Worm (Caenorhabditis elegans) whole organism, midembryonic: Measurements from ENCODE around the gene erfa-1.

ENCODE experiments used
- T22C8.4 ChIP-seq: fragments of 200-800 bp; sonication (Bioruptor generic); IDR thresholded peaks from 2 replicates; pipeline ENCODE4 v1.3.6; 2022; ENCODE audit warnings: missing genetic modification characterization, missing compliant biosample characterization
- cog-1 ChIP-seq: sonication (generic microtip); optimal IDR thresholded peaks from 2 replicates; lab custom pipeline; 2016; ENCODE audit warnings: missing genetic modification characterization, missing compliant biosample characterization
- flt-1 ChIP-seq: fragments of 200-800 bp; sonication (Bioruptor generic); IDR thresholded peaks from 2 replicates; pipeline ENCODE4 v1.3.6; 2022; ENCODE audit warnings: missing genetic modification characterization, missing compliant biosample characterization
- klf-2 ChIP-seq: fragments of 200-800 bp; sonication (Bioruptor generic); conservative IDR thresholded peaks from 2 replicates; pipeline ENCODE4 v1.3.6; 2022; ENCODE audit warnings: missing genetic modification reagents, missing genetic modification characterization, missing compliant biosample characterization
- med-1 ChIP-seq: sonication (generic microtip); optimal IDR thresholded peaks from 2 replicates; lab custom pipeline; 2017; ENCODE audit warnings: missing genetic modification characterization, mild to moderate bottlenecking, missing compliant biosample characterization, antibody characterized with exemption, missing genetic modification reagents; ENCODE audit not compliant: insufficient read depth
- ref-1 ChIP-seq: fragments of 200-800 bp; sonication (Bioruptor generic); conservative IDR thresholded peaks from 2 replicates; pipeline ENCODE4 v1.3.6; 2022; ENCODE audit warnings: missing genetic modification reagents, missing genetic modification characterization, missing compliant biosample characterization
- tab-1 ChIP-seq: fragments of 200-800 bp; sonication (Bioruptor generic); IDR thresholded peaks from 2 replicates; pipeline ENCODE4 v1.3.6; 2022; ENCODE audit warnings: missing genetic modification characterization, missing compliant biosample characterization
- ztf-23 ChIP-seq: fragments of 200-800 bp; sonication (Bioruptor generic); IDR thresholded peaks from 2 replicates; pipeline ENCODE4 v1.3.6; 2022; ENCODE audit warnings: missing genetic modification reagents, missing genetic modification characterization, missing compliant biosample characterization
- ztf-29 ChIP-seq: fragments of 200-800 bp; sonication (Bioruptor generic); IDR thresholded peaks from 2 replicates; pipeline ENCODE4 v1.3.6; 2022; ENCODE audit warnings: missing genetic modification reagents, missing genetic modification characterization, missing compliant biosample characterization

erfa-1 gene

ce11 chrV:6430526-6431371 lies 3.2 kb upstream of the erfa-1 start:
- TF ChIP-seq cog-1 (tag; lab: Kevin White, UChicago) (no peak), med-1 (no peak), tab-1 (GFP tag; lab: Robert Waterston, UW) (no peak), T22C8.4 (GFP tag; lab: Robert Waterston, UW) (no peak), klf-2 (GFP tag; lab: Robert Waterston, UW) (no peak), ref-1 (no peak), flt-1 (GFP tag; lab: Robert Waterston, UW) (no peak), ztf-23 (no peak), ztf-29 (GFP tag; lab: Robert Waterston, UW) (no peak)

ce11 chrV:6436332-6436731 lies 2.4 kb downstream of the erfa-1 start, which contains the start of gene hpo-19:
Gene hpo-19, plus strand, starts transcription at chrV:6436645.
- no peak for TF ChIP-seq tab-1 (GFP tag; lab: Robert Waterston, UW)
- TF ChIP-seq cog-1 (tag; lab: Kevin White, UChicago) = no peak
- TF ChIP-seq ztf-29 (GFP tag; lab: Robert Waterston, UW) = no peak
- no peak for TF ChIP-seq med-1
- TF ChIP-seq klf-2 (GFP tag; lab: Robert Waterston, UW) = no peak
- no peak for TF ChIP-seq ztf-23
- TF ChIP-seq flt-1 (GFP tag; lab: Robert Waterston, UW) = no peak
- no peak for TF ChIP-seq ref-1
- no peak for TF ChIP-seq T22C8.4 (GFP tag; lab: Robert Waterston, UW)

- no peak for TF ChIP-seq flt-1 (GFP tag; lab: Robert Waterston, UW)
Measured at ce11 chrV:6438601-6439000, 4.7 kb downstream of the erfa-1 start, which contains the start of gene T05H4.4. Gene T05H4.4, plus strand, starts transcription at chrV:6438901.

ce11 chrV:6441613-6442012 lies 7.7 kb downstream of the erfa-1 start, which contains the start of gene T05H4.15:
Gene T05H4.15, minus strand, starts transcription at chrV:6441713.
- no peak for TF ChIP-seq T22C8.4 (GFP tag; lab: Robert Waterston, UW)
- no peak for TF ChIP-seq flt-1 (GFP tag; lab: Robert Waterston, UW)
- no peak for TF ChIP-seq ztf-23
- TF ChIP-seq med-1 = no peak
- no peak for TF ChIP-seq klf-2 (GFP tag; lab: Robert Waterston, UW)
- no peak for TF ChIP-seq cog-1 (tag; lab: Kevin White, UChicago)
- no peak for TF ChIP-seq tab-1 (GFP tag; lab: Robert Waterston, UW)
- no peak for TF ChIP-seq ztf-29 (GFP tag; lab: Robert Waterston, UW)
- TF ChIP-seq ref-1 = no peak

- no peak for TF ChIP-seq ztf-29 (GFP tag; lab: Robert Waterston, UW)
- TF ChIP-seq klf-2 (GFP tag; lab: Robert Waterston, UW) = no peak
- no peak for TF ChIP-seq T22C8.4 (GFP tag; lab: Robert Waterston, UW)
- TF ChIP-seq tab-1 (GFP tag; lab: Robert Waterston, UW) = no peak
- no peak for TF ChIP-seq med-1
- TF ChIP-seq ztf-23 = no peak
- no peak for TF ChIP-seq flt-1 (GFP tag; lab: Robert Waterston, UW)
- no peak for TF ChIP-seq ref-1
- TF ChIP-seq cog-1 (tag; lab: Kevin White, UChicago) = no peak
Measured at ce11 chrV:6442037-6442436, 8.1 kb downstream of the erfa-1 start, which contains the start of gene T05H4.3. Gene T05H4.3, plus strand, starts transcription at chrV:6442337.

ce11 chrV:6448356-6448755 lies 14.4 kb downstream of the erfa-1 start, which contains the start of gene fbxa-196:
Gene fbxa-196, plus strand, starts transcription at chrV:6448656.
- TF ChIP-seq med-1 (no peak), ztf-23 (no peak), klf-2 (GFP tag; lab: Robert Waterston, UW) (no peak), flt-1 (GFP tag; lab: Robert Waterston, UW) (no peak), ztf-29 (GFP tag; lab: Robert Waterston, UW) (no peak), cog-1 (tag; lab: Kevin White, UChicago) (no peak), T22C8.4 (GFP tag; lab: Robert Waterston, UW) (no peak)

- TF ChIP-seq ztf-23 (0 out of 2 replicates have a peak, but pooled peaks have one; percentile 9), T22C8.4 (GFP tag; lab: Robert Waterston, UW) (no peak), ztf-29 (GFP tag; lab: Robert Waterston, UW) (no peak), med-1 (no peak)
Measured at ce11 chrV:6450129-6451011, 16.4 kb downstream of the erfa-1 start, which contains the start of gene acl-8. Gene acl-8, plus strand, starts transcription at chrV:6450870.

- no peak for TF ChIP-seq tab-1 (GFP tag; lab: Robert Waterston, UW)
- TF ChIP-seq ztf-23 = no peak
- TF ChIP-seq cog-1 (tag; lab: Kevin White, UChicago) = no peak
- TF ChIP-seq med-1 = no peak
- TF ChIP-seq ztf-29 (GFP tag; lab: Robert Waterston, UW) = no peak
- TF ChIP-seq T22C8.4 (GFP tag; lab: Robert Waterston, UW) = no peak
- TF ChIP-seq ref-1 = no peak
Measured at ce11 chrV:6453122-6453521, 19.2 kb downstream of the erfa-1 start, which contains the start of gene acl-9. Gene acl-9, plus strand, starts transcription at chrV:6453226.

ce11 chrV:6456903-6457302 lies 23.0 kb downstream of the erfa-1 start:
- TF ChIP-seq cog-1 (tag; lab: Kevin White, UChicago) = no peak
- no peak for TF ChIP-seq T22C8.4 (GFP tag; lab: Robert Waterston, UW)
- no peak for TF ChIP-seq flt-1 (GFP tag; lab: Robert Waterston, UW)
- TF ChIP-seq tab-1 (GFP tag; lab: Robert Waterston, UW) = no peak
